Fruit fly (Drosophila melanogaster) whole organism, embryonic: Measurements from ENCODE around the gene slp1.

Source experiments
- Antp ChIP-seq: fragments of 200-800 bp; sonication (Bioruptor generic); optimal IDR thresholded peaks from 3 replicates; lab custom pipeline; 2016; ENCODE audit warnings: missing biosample characterization, missing genetic modification characterization
- Atf6 ChIP-seq: fragments of 200-800 bp; sonication (Bioruptor generic); IDR thresholded peaks from 2 replicates; pipeline ENCODE4 v1.3.6; 2022; ENCODE audit warnings: missing biosample characterization, missing genetic modification characterization
- Bgb ChIP-seq: fragments of 200-800 bp; sonication (Bioruptor generic); IDR thresholded peaks from 2 replicates; pipeline ENCODE4 v1.3.6; 2022; ENCODE audit warnings: missing biosample characterization, missing genetic modification characterization; ENCODE audit not compliant: partially characterized antibody
- CG12391 ChIP-seq: fragments of 200-800 bp; sonication (Bioruptor generic); optimal IDR thresholded peaks from 3 replicates; lab custom pipeline; 2018; ENCODE audit warnings: missing biosample characterization, mild to moderate bottlenecking, missing genetic modification characterization, moderate library complexity
- CG1602 ChIP-seq: fragments of 200-800 bp; sonication (Bioruptor generic); optimal IDR thresholded peaks from 3 replicates; lab custom pipeline; 2016; ENCODE audit warnings: missing biosample characterization, missing genetic modification characterization
- CG16779 ChIP-seq: fragments of 200-800 bp; sonication (Bioruptor generic); IDR thresholded peaks from 2 replicates; pipeline ENCODE4 v1.3.6; 2022; ENCODE audit warnings: missing biosample characterization, missing genetic modification characterization
- CG2712 ChIP-seq: fragments of 200-800 bp; optimal IDR thresholded peaks from 3 replicates; lab custom pipeline; 2019; ENCODE audit warnings: missing biosample characterization, mild to moderate bottlenecking, missing genetic modification characterization, moderate library complexity
- CG3847 ChIP-seq: fragments of 200-800 bp; sonication (Bioruptor generic); IDR thresholded peaks from 2 replicates; pipeline ENCODE4 v1.3.6; 2022; ENCODE audit warnings: missing biosample characterization, missing genetic modification characterization
- CG4328 ChIP-seq: fragments of 200-800 bp; sonication (Bioruptor generic); optimal IDR thresholded peaks from 3 replicates; lab custom pipeline; 2017; ENCODE audit warnings: missing biosample characterization, missing genetic modification reagents, missing genetic modification characterization
- CG4820 ChIP-seq: fragments of 200-800 bp; sonication (Bioruptor generic); optimal IDR thresholded peaks from 3 replicates; lab custom pipeline; 2016; ENCODE audit warnings: missing biosample characterization, missing genetic modification characterization
- CG6654 ChIP-seq: fragments of 200-800 bp; sonication (Bioruptor generic); optimal IDR thresholded peaks from 2 replicates; lab custom pipeline; 2017; ENCODE audit warnings: missing biosample characterization, mild to moderate bottlenecking, missing genetic modification characterization
- CG6765 ChIP-seq: fragments of 200-800 bp; sonication (Bioruptor generic); optimal IDR thresholded peaks from 3 replicates; lab custom pipeline; 2017; ENCODE audit warnings: missing biosample characterization, mild to moderate bottlenecking, missing genetic modification characterization
- CG6791 ChIP-seq: fragments of 200-800 bp; sonication (Bioruptor generic); IDR thresholded peaks from 3 replicates; pipeline ENCODE4 v1.3.6; 2022; ENCODE audit warnings: missing biosample characterization, missing genetic modification characterization; ENCODE audit not compliant: partially characterized antibody
- CG8924 ChIP-seq: fragments of 200-800 bp; optimal IDR thresholded peaks from 3 replicates; lab custom pipeline; 2019; ENCODE audit warnings: missing biosample characterization, mild to moderate bottlenecking, missing genetic modification characterization, moderate library complexity
- CG9797 ChIP-seq: fragments of 200-800 bp; sonication (Bioruptor generic); optimal IDR thresholded peaks from 3 replicates; lab custom pipeline; 2018; ENCODE audit warnings: missing biosample characterization, mild to moderate bottlenecking, missing genetic modification characterization
- D ChIP-seq, 2 experiments: fragments of 200-800 bp in 1 of 2; fragments of >200 bp in 1 of 2; sonication (Bioruptor generic) in 1 of 2; optimal IDR thresholded peaks; 2 replicates in 1 of 2; 3 replicates in 1 of 2; lab custom pipeline; 2017; ENCODE audit warnings: mild to moderate bottlenecking in 1 of 2, missing biosample characterization in 1 of 2, missing genetic modification characterization in 1 of 2, missing genetic modification reagents in 1 of 2
- Dbx ChIP-seq: fragments of 200-800 bp; sonication (Bioruptor generic); IDR thresholded peaks from 3 replicates; pipeline ENCODE4 v1.3.6; 2022; ENCODE audit warnings: missing biosample characterization, missing genetic modification characterization
- Dek ChIP-seq: fragments of 200-800 bp; sonication (Bioruptor generic); optimal IDR thresholded peaks from 3 replicates; lab custom pipeline; 2019; ENCODE audit warnings: missing biosample characterization, mild to moderate bottlenecking, missing genetic modification characterization, moderate library complexity
- E2f2 ChIP-seq: fragments of 200-800 bp; sonication (Bioruptor generic); IDR thresholded peaks from 2 replicates; pipeline ENCODE4 v1.3.6; 2022; ENCODE audit warnings: missing biosample characterization, missing genetic modification characterization
- Eip74EF ChIP-seq, 2 experiments: fragments of 200-800 bp in 1 of 2; fragments of >200 bp in 1 of 2; sonication (Bioruptor generic) in 1 of 2; optimal IDR thresholded peaks; 2 replicates each; lab custom pipeline; 2017 to 2019; ENCODE audit warnings: missing biosample characterization in 2 of 2, missing genetic modification characterization in 2 of 2, mild to moderate bottlenecking in 1 of 2, moderate library complexity in 1 of 2
- Gsc ChIP-seq: fragments of 200-800 bp; sonication (Bioruptor generic); IDR thresholded peaks from 2 replicates; pipeline ENCODE4 v1.3.6; 2022; ENCODE audit warnings: missing biosample characterization, missing genetic modification characterization
- NFAT ChIP-seq: fragments of 200-800 bp; sonication (Bioruptor generic); IDR thresholded peaks from 2 replicates; pipeline ENCODE4 v1.3.6; 2022; ENCODE audit warnings: missing biosample characterization, missing genetic modification characterization
- Sry-δ ChIP-seq: fragments of 200-800 bp; sonication (Bioruptor generic); optimal IDR thresholded peaks from 2 replicates; lab custom pipeline; 2016; ENCODE audit warnings: missing biosample characterization, missing genetic modification characterization
- Stat92E ChIP-seq, 3 experiments: fragments of >200 bp in 2 of 3; fragments of 200-800 bp in 1 of 3; sonication (Bioruptor generic) in 1 of 3; optimal IDR thresholded peaks; 2 replicates each; lab custom pipeline; 2017 to 2019; ENCODE audit warnings: missing biosample characterization in 3 of 3, missing genetic modification characterization in 3 of 3, mild to moderate bottlenecking in 1 of 3, moderate library complexity in 1 of 3
- Xbp1 ChIP-seq: fragments of 200-800 bp; sonication (Bioruptor generic); optimal IDR thresholded peaks from 3 replicates; lab custom pipeline; 2016; ENCODE audit warnings: missing biosample characterization, mild to moderate bottlenecking, missing genetic modification characterization
- amos ChIP-seq: fragments of 200-800 bp; sonication (Bioruptor generic); IDR thresholded peaks from 2 replicates; pipeline ENCODE4 v1.3.6; 2022; ENCODE audit warnings: missing biosample characterization, missing genetic modification characterization; ENCODE audit not compliant: partially characterized antibody
- ash1 ChIP-seq: fragments of 200-800 bp; sonication (Bioruptor generic); optimal IDR thresholded peaks from 2 replicates; lab custom pipeline; 2018; ENCODE audit warnings: missing biosample characterization, mild to moderate bottlenecking, missing genetic modification characterization
- crc ChIP-seq: fragments of 200-800 bp; sonication (Bioruptor generic); optimal IDR thresholded peaks from 2 replicates; lab custom pipeline; 2016; ENCODE audit warnings: missing biosample characterization, missing genetic modification characterization
- dati ChIP-seq: fragments of 200-800 bp; sonication (Bioruptor generic); IDR thresholded peaks from 2 replicates; pipeline ENCODE4 v1.3.6; 2022; ENCODE audit warnings: missing biosample characterization, missing genetic modification characterization
- dmrt11E ChIP-seq: fragments of 200-800 bp; sonication (Bioruptor generic); optimal IDR thresholded peaks from 3 replicates; lab custom pipeline; 2018; ENCODE audit warnings: missing biosample characterization, mild to moderate bottlenecking, missing genetic modification characterization, moderate library complexity
- dpn ChIP-seq, 2 experiments: fragments of 200-800 bp; sonication (Bioruptor generic); optimal IDR thresholded peaks; 3 replicates each; lab custom pipeline; 2016; ENCODE audit warnings: missing biosample characterization in 2 of 2, missing genetic modification characterization in 2 of 2
- esg ChIP-seq: fragments of 200-800 bp; sonication (Bioruptor generic); conservative IDR thresholded peaks from 2 replicates; pipeline ENCODE4 v1.3.6; 2022; ENCODE audit warnings: missing biosample characterization, missing genetic modification characterization
- hbn ChIP-seq: fragments of 200-800 bp; sonication (Bioruptor generic); IDR thresholded peaks from 2 replicates; pipeline ENCODE4 v1.3.6; 2022; ENCODE audit warnings: missing biosample characterization, missing genetic modification characterization; ENCODE audit not compliant: partially characterized antibody
- ind ChIP-seq: fragments of 200-800 bp; sonication (Bioruptor generic); optimal IDR thresholded peaks from 3 replicates; lab custom pipeline; 2016; ENCODE audit warnings: missing biosample characterization, missing genetic modification characterization
- insv ChIP-seq, 2 experiments: fragments of 200-800 bp; sonication (Bioruptor generic); optimal IDR thresholded peaks; 3 replicates each; lab custom pipeline; 2016 to 2018; ENCODE audit warnings: missing biosample characterization in 2 of 2, missing genetic modification characterization in 2 of 2
- jigr1 ChIP-seq: fragments of 200-800 bp; sonication (Bioruptor generic); IDR thresholded peaks from 3 replicates; pipeline ENCODE4 v1.3.6; 2022; ENCODE audit warnings: missing biosample characterization, missing genetic modification characterization
- jing ChIP-seq: fragments of 200-800 bp; sonication (Bioruptor generic); optimal IDR thresholded peaks from 2 replicates; lab custom pipeline; 2018; ENCODE audit warnings: missing biosample characterization, mild to moderate bottlenecking, missing genetic modification characterization
- nerfin-1 ChIP-seq: fragments of 200-800 bp; sonication (Bioruptor generic); optimal IDR thresholded peaks from 3 replicates; lab custom pipeline; 2019; ENCODE audit warnings: missing biosample characterization, mild to moderate bottlenecking, missing genetic modification characterization, moderate library complexity
- pan ChIP-seq, 4 experiments: fragments of >200 bp in 3 of 4; fragments of 200-800 bp in 1 of 4; sonication (Bioruptor generic) in 1 of 4; optimal IDR thresholded peaks in 3 of 4; IDR thresholded peaks in 1 of 4; 2 replicates each; pipeline versions ENCODE4 v1.3.6 to Lab custom; 2017 to 2022; ENCODE audit warnings: missing biosample characterization in 2 of 4, missing genetic modification characterization in 2 of 4, mixed read lengths in 1 of 4
- prd ChIP-seq, 3 experiments: fragments of >200 bp in 2 of 3; fragments of 200-800 bp in 1 of 3; sonication (Bioruptor generic) in 1 of 3; optimal IDR thresholded peaks in 2 of 3; IDR thresholded peaks in 1 of 3; 2 replicates in 2 of 3; 3 replicates in 1 of 3; pipeline versions ENCODE4 v1.3.6 to Lab custom; 2017 to 2022; ENCODE audit warnings: missing biosample characterization in 1 of 3, missing genetic modification characterization in 1 of 3
- ro ChIP-seq: fragments of 200-800 bp; sonication (Bioruptor generic); IDR thresholded peaks from 2 replicates; pipeline ENCODE4 v1.3.6; 2022; ENCODE audit warnings: missing biosample characterization, missing genetic modification characterization
- run ChIP-seq: fragments of 200-800 bp; sonication (Bioruptor generic); optimal IDR thresholded peaks from 3 replicates; lab custom pipeline; 2018; ENCODE audit warnings: missing biosample characterization, mild to moderate bottlenecking, missing genetic modification characterization
- sens-2 ChIP-seq: fragments of 200-800 bp; sonication (Bioruptor generic); IDR thresholded peaks from 2 replicates; pipeline ENCODE4 v1.3.6; 2022; ENCODE audit warnings: missing biosample characterization, missing genetic modification characterization
- slp2 ChIP-seq: fragments of 200-800 bp; sonication (Bioruptor generic); optimal IDR thresholded peaks from 2 replicates; lab custom pipeline; 2016; ENCODE audit warnings: missing biosample characterization, missing genetic modification characterization
- tio ChIP-seq: fragments of 200-800 bp; sonication (Bioruptor generic); optimal IDR thresholded peaks from 2 replicates; lab custom pipeline; 2017; ENCODE audit warnings: missing biosample characterization, missing genetic modification characterization, inconsistent platforms
- usp ChIP-seq: fragments of >200 bp; optimal IDR thresholded peaks from 2 replicates; lab custom pipeline; 2017; ENCODE audit warnings: missing biosample characterization, missing genetic modification characterization
- wek ChIP-seq: fragments of 200-800 bp; sonication (Bioruptor generic); optimal IDR thresholded peaks from 3 replicates; lab custom pipeline; 2018; ENCODE audit warnings: missing biosample characterization, mild to moderate bottlenecking, missing genetic modification characterization, moderate library complexity
- zf30C ChIP-seq: fragments of 200-800 bp; sonication (Bioruptor generic); optimal IDR thresholded peaks from 3 replicates; lab custom pipeline; 2018; ENCODE audit warnings: missing biosample characterization, mild to moderate bottlenecking, missing genetic modification characterization

The slp1 gene

dm6 chr2L:3813255-3813875 is 12.1 kb upstream of the slp1 start, which contains the start of gene CG3407 (continued):
- peak; percentile 8 for TF ChIP-seq CG1602 (GFP tag; lab: Kevin White, UChicago)
- TF ChIP-seq ro (GFP tag; lab: Robert Waterston, UW), result no peak
- peak in 1 of 2 experiments; percentile 21 for TF ChIP-seq Eip74EF (GFP tag; optimal IDR thresholded peaks at IDR 0.05; lab: Kevin White, UChicago)
- peak; percentile 82 for TF ChIP-seq amos (GFP tag; lab: Robert Waterston, UW)
- peak; percentile 47 to 54 for TF ChIP-seq dpn (GFP tag; optimal IDR thresholded peaks at IDR 0.05; lab: Kevin White, UChicago)
- no peak for TF ChIP-seq usp (GFP tag; lab: Kevin White, UChicago)
- TF ChIP-seq prd (optimal IDR thresholded peaks at IDR 0.05; lab: Kevin White, UChicago), result no peak
- TF ChIP-seq prd (GFP tag; IDR thresholded peaks at IDR 0.05; lab: Robert Waterston, UW), result no peak
- no peak for TF ChIP-seq Atf6 (GFP tag; lab: Robert Waterston, UW)
- no peak for TF ChIP-seq CG4328 (GFP tag; lab: Kevin White, UChicago)
- no peak for TF ChIP-seq esg
- peak; percentile 100 for TF ChIP-seq E2f2 (GFP tag; lab: Robert Waterston, UW)
- peak; percentile 82 for TF ChIP-seq Bgb (GFP tag; lab: Robert Waterston, UW)
- TF ChIP-seq ash1 (GFP tag; lab: Kevin White, UChicago), result no peak
- TF ChIP-seq pan (optimal IDR thresholded peaks at IDR 0.05; lab: Kevin White, UChicago), result no peak
- TF ChIP-seq pan (GFP tag; optimal IDR thresholded peaks at IDR 0.05 in 1 of 2, IDR thresholded peaks at IDR 0.05 in 1 of 2), result peak in 1 of 2 experiments; percentile 33
- TF ChIP-seq CG8924 (tag; lab: Kevin White, UChicago), result peak; percentile 48
- no peak for TF ChIP-seq CG6765
- peak; percentile 60 for TF ChIP-seq Dek (tag; lab: Kevin White, UChicago)
- no peak for TF ChIP-seq Gsc (GFP tag; lab: Robert Waterston, UW)
- TF ChIP-seq CG12391 (tag; lab: Kevin White, UChicago), result peak; percentile 56
- peak; percentile 71 for TF ChIP-seq Sry-δ
- peak; percentile 42; the same call in 1 of the 2 replicates for TF ChIP-seq NFAT (GFP tag; lab: Robert Waterston, UW)
- TF ChIP-seq jing (GFP tag; lab: Kevin White, UChicago), result no peak
- peak; percentile 73 for TF ChIP-seq CG6791 (GFP tag; lab: Robert Waterston, UW)
- no peak for TF ChIP-seq insv (GFP tag; optimal IDR thresholded peaks at IDR 0.05; lab: Kevin White, UChicago)
- no peak for TF ChIP-seq sens-2 (GFP tag; lab: Robert Waterston, UW)
- TF ChIP-seq ind (GFP tag; lab: Kevin White, UChicago), result no peak
- TF ChIP-seq slp2, result peak; percentile 33
- peak; percentile 28 for TF ChIP-seq Xbp1 (GFP tag; lab: Kevin White, UChicago)
- TF ChIP-seq dmrt11E, result peak; percentile 9
- no peak for TF ChIP-seq CG6654
- peak; percentile 61 for TF ChIP-seq hbn (GFP tag; lab: Robert Waterston, UW)
- TF ChIP-seq CG16779 (GFP tag; lab: Robert Waterston, UW), result no peak
- no peak for TF ChIP-seq wek (GFP tag; lab: Kevin White, UChicago)
- peak; percentile 5 for TF ChIP-seq CG9797 (GFP tag; lab: Kevin White, UChicago)
- TF ChIP-seq nerfin-1 (tag; lab: Kevin White, UChicago), result no peak
- no peak for TF ChIP-seq D (optimal IDR thresholded peaks at IDR 0.05; lab: Kevin White, UChicago)
- no peak for TF ChIP-seq D (GFP tag; optimal IDR thresholded peaks at IDR 0.05; lab: Kevin White, UChicago)
- TF ChIP-seq zf30C (GFP tag; lab: Kevin White, UChicago), result no peak
- peak; percentile 76 for TF ChIP-seq CG3847
- no peak for TF ChIP-seq dati (GFP tag; lab: Robert Waterston, UW)
- TF ChIP-seq Dbx (GFP tag; lab: Robert Waterston, UW), result peak; percentile 42; the same call in 1 of the 3 replicates
- TF ChIP-seq tio, result no peak
- TF ChIP-seq crc, result no peak
- no peak for TF ChIP-seq run (tag; lab: Kevin White, UChicago)
- peak in 1 of 3 experiments; percentile 47 for TF ChIP-seq Stat92E (GFP tag; optimal IDR thresholded peaks at IDR 0.05; lab: Kevin White, UChicago)
- TF ChIP-seq jigr1 (GFP tag; lab: Robert Waterston, UW), result no peak
- TF ChIP-seq Antp, result peak; percentile 38
- TF ChIP-seq CG4820, result peak; percentile 7
- TF ChIP-seq CG2712, result peak; percentile 33
